Fruit fly (Drosophila melanogaster): Measurements from ENCODE around the gene Ets21C.

- TF ChIP-seq CG10348 (GFP tag; IDR thresholded peaks at IDR 0.05), result no peak
- no peak for TF ChIP-seq CG32121 (GFP tag; IDR thresholded peaks at IDR 0.05)
Observed at dm6 chr2L:512028-512427, 40.7 kb downstream of the Ets21C start.

All from whole organism, pupa.